Fruit fly (Drosophila melanogaster) whole organism, embryonic: ENCODE results near the gene CG43980.

ENCODE experiments used
- Bdp1 ChIP-seq: fragments of 200-800 bp; sonication (Bioruptor generic); optimal IDR thresholded peaks from 3 replicates; lab custom pipeline; 2016; ENCODE audit warnings: missing biosample characterization, missing genetic modification characterization
- CG10959 ChIP-seq: fragments of 200-800 bp; sonication (Bioruptor generic); IDR thresholded peaks from 2 replicates; pipeline ENCODE4 v1.3.6; 2022; ENCODE audit warnings: missing biosample characterization, missing genetic modification characterization
- CG30020 ChIP-seq: fragments of 200-800 bp; optimal IDR thresholded peaks from 2 replicates; lab custom pipeline; 2019; ENCODE audit warnings: missing biosample characterization, mild to moderate bottlenecking, missing genetic modification characterization, moderate library complexity
- CG30403 ChIP-seq: fragments of 200-800 bp; sonication (Bioruptor generic); optimal IDR thresholded peaks from 3 replicates; lab custom pipeline; 2016; ENCODE audit warnings: missing biosample characterization, missing genetic modification characterization
- CG3163 ChIP-seq: fragments of 200-800 bp; sonication (Bioruptor generic); optimal IDR thresholded peaks from 3 replicates; lab custom pipeline; 2016; ENCODE audit warnings: missing biosample characterization, missing genetic modification characterization
- CG34376 ChIP-seq: fragments of 200-800 bp; sonication (Bioruptor generic); optimal IDR thresholded peaks from 2 replicates; lab custom pipeline; 2018; ENCODE audit warnings: missing biosample characterization, mild to moderate bottlenecking, missing genetic modification characterization
- CG4820 ChIP-seq: fragments of 200-800 bp; sonication (Bioruptor generic); optimal IDR thresholded peaks from 3 replicates; lab custom pipeline; 2016; ENCODE audit warnings: missing biosample characterization, missing genetic modification characterization
- CG5180 ChIP-seq: fragments of 200-800 bp; sonication (Bioruptor generic); optimal IDR thresholded peaks from 3 replicates; lab custom pipeline; 2017; ENCODE audit warnings: missing biosample characterization, missing genetic modification characterization, mild to moderate bottlenecking, moderate library complexity, missing genetic modification reagents
- CG6254 ChIP-seq: fragments of 200-800 bp; sonication (Bioruptor generic); optimal IDR thresholded peaks from 3 replicates; lab custom pipeline; 2017; ENCODE audit warnings: mild to moderate bottlenecking, missing biosample characterization, missing genetic modification reagents, missing genetic modification characterization
- CG6683 ChIP-seq: fragments of 200-800 bp; sonication (Bioruptor generic); optimal IDR thresholded peaks from 2 replicates; lab custom pipeline; 2017; ENCODE audit warnings: missing biosample characterization, mild to moderate bottlenecking, missing genetic modification characterization, missing genetic modification reagents
- CG6813 ChIP-seq: fragments of 200-800 bp; sonication (Bioruptor generic); optimal IDR thresholded peaks from 2 replicates; lab custom pipeline; 2017; ENCODE audit warnings: missing biosample characterization, missing genetic modification characterization, mild to moderate bottlenecking, moderate library complexity, missing genetic modification reagents
- CG6854 ChIP-seq: fragments of 200-800 bp; sonication (Bioruptor generic); optimal IDR thresholded peaks from 3 replicates; lab custom pipeline; 2017; ENCODE audit warnings: missing biosample characterization, mild to moderate bottlenecking, missing genetic modification characterization
- CG7786 ChIP-seq: fragments of 200-800 bp; sonication (Bioruptor generic); optimal IDR thresholded peaks from 2 replicates; lab custom pipeline; 2016; ENCODE audit warnings: missing biosample characterization, missing genetic modification characterization
- CG8478 ChIP-seq: fragments of >200 bp; optimal IDR thresholded peaks from 2 replicates; lab custom pipeline; 2018
- CG8924 ChIP-seq: fragments of 200-800 bp; optimal IDR thresholded peaks from 3 replicates; lab custom pipeline; 2019; ENCODE audit warnings: missing biosample characterization, mild to moderate bottlenecking, missing genetic modification characterization, moderate library complexity
- D ChIP-seq, 2 experiments: fragments of 200-800 bp in 1 of 2; fragments of >200 bp in 1 of 2; sonication (Bioruptor generic) in 1 of 2; optimal IDR thresholded peaks; 2 replicates in 1 of 2; 3 replicates in 1 of 2; lab custom pipeline; 2017; ENCODE audit warnings: mild to moderate bottlenecking in 1 of 2, missing biosample characterization in 1 of 2, missing genetic modification characterization in 1 of 2, missing genetic modification reagents in 1 of 2
- Dll ChIP-seq: fragments of 200-800 bp; sonication (Bioruptor generic); IDR thresholded peaks from 4 replicates; pipeline ENCODE4 v1.3.6; 2022; ENCODE audit warnings: missing biosample characterization, missing genetic modification characterization; ENCODE audit not compliant: partially characterized antibody
- E2f1 ChIP-seq: fragments of 200-800 bp; sonication (Bioruptor generic); IDR thresholded peaks from 2 replicates; pipeline ENCODE4 v1.3.6; 2022; ENCODE audit warnings: missing biosample characterization, missing genetic modification characterization
- Eip74EF ChIP-seq, 2 experiments: fragments of 200-800 bp in 1 of 2; fragments of >200 bp in 1 of 2; sonication (Bioruptor generic) in 1 of 2; optimal IDR thresholded peaks; 2 replicates each; lab custom pipeline; 2017 to 2019; ENCODE audit warnings: missing biosample characterization in 2 of 2, missing genetic modification characterization in 2 of 2, mild to moderate bottlenecking in 1 of 2, moderate library complexity in 1 of 2
- Hmx ChIP-seq: fragments of 200-800 bp; sonication (Bioruptor generic); optimal IDR thresholded peaks from 2 replicates; lab custom pipeline; 2016; ENCODE audit warnings: missing biosample characterization, missing genetic modification characterization
- Oaz ChIP-seq: fragments of 200-800 bp; sonication (Bioruptor generic); IDR thresholded peaks from 2 replicates; pipeline ENCODE4 v1.3.6; 2022; ENCODE audit warnings: missing biosample characterization, missing genetic modification characterization
- Pdp1 ChIP-seq, 2 experiments: fragments of 200-800 bp; sonication (Bioruptor generic); optimal IDR thresholded peaks; 3 replicates each; lab custom pipeline; 2016; ENCODE audit warnings: missing biosample characterization in 2 of 2, missing genetic modification characterization in 2 of 2, mild to moderate bottlenecking in 1 of 2, moderate library complexity in 1 of 2
- Ptx1 ChIP-seq: fragments of 200-800 bp; sonication (Bioruptor generic); IDR thresholded peaks from 2 replicates; pipeline ENCODE4 v1.3.6; 2022; ENCODE audit warnings: missing biosample characterization, missing genetic modification characterization
- Rfx ChIP-seq: fragments of 200-800 bp; sonication (Bioruptor generic); IDR thresholded peaks from 2 replicates; pipeline ENCODE4 v1.3.6; 2022; ENCODE audit warnings: missing biosample characterization, missing genetic modification characterization
- Side ChIP-seq: fragments of 200-800 bp; sonication (Bioruptor generic); optimal IDR thresholded peaks from 2 replicates; lab custom pipeline; 2016; ENCODE audit warnings: missing biosample characterization, missing genetic modification characterization
- Six4 ChIP-seq: fragments of 200-800 bp; sonication (Bioruptor generic); optimal IDR thresholded peaks from 2 replicates; lab custom pipeline; 2016; ENCODE audit warnings: missing biosample characterization, missing genetic modification characterization
- Sry-δ ChIP-seq: fragments of 200-800 bp; sonication (Bioruptor generic); optimal IDR thresholded peaks from 2 replicates; lab custom pipeline; 2016; ENCODE audit warnings: missing biosample characterization, missing genetic modification characterization
- bab2 ChIP-seq: fragments of 200-800 bp; sonication (Bioruptor generic); optimal IDR thresholded peaks from 2 replicates; lab custom pipeline; 2016; ENCODE audit warnings: missing biosample characterization, missing genetic modification characterization
- bigmax ChIP-seq: fragments of 200-800 bp; sonication (Bioruptor generic); optimal IDR thresholded peaks from 2 replicates; lab custom pipeline; 2018; ENCODE audit warnings: missing biosample characterization, mild to moderate bottlenecking, missing genetic modification characterization
- bowl ChIP-seq: fragments of 200-800 bp; sonication (Bioruptor generic); IDR thresholded peaks from 2 replicates; pipeline ENCODE4 v1.3.6; 2022; ENCODE audit warnings: missing biosample characterization, missing genetic modification characterization
- crc ChIP-seq: fragments of 200-800 bp; sonication (Bioruptor generic); optimal IDR thresholded peaks from 2 replicates; lab custom pipeline; 2016; ENCODE audit warnings: missing biosample characterization, missing genetic modification characterization
- dan ChIP-seq: fragments of 200-800 bp; sonication (Bioruptor generic); IDR thresholded peaks from 2 replicates; pipeline ENCODE4 v1.3.6; 2022; ENCODE audit warnings: missing biosample characterization, missing genetic modification characterization
- dysf ChIP-seq: fragments of 200-800 bp; sonication (Bioruptor generic); IDR thresholded peaks from 3 replicates; pipeline ENCODE4 v1.3.6; 2022; ENCODE audit warnings: missing biosample characterization, missing genetic modification characterization
- emc ChIP-seq: fragments of 200-800 bp; sonication (Bioruptor generic); optimal IDR thresholded peaks from 2 replicates; lab custom pipeline; 2016; ENCODE audit warnings: missing biosample characterization, missing genetic modification characterization
- esg ChIP-seq: fragments of 200-800 bp; sonication (Bioruptor generic); conservative IDR thresholded peaks from 2 replicates; pipeline ENCODE4 v1.3.6; 2022; ENCODE audit warnings: missing biosample characterization, missing genetic modification characterization
- eyg ChIP-seq: fragments of 200-800 bp; sonication (Bioruptor generic); optimal IDR thresholded peaks from 3 replicates; lab custom pipeline; 2016; ENCODE audit warnings: missing biosample characterization, missing genetic modification characterization
- gcm ChIP-seq: fragments of 200-800 bp; sonication (Bioruptor generic); optimal IDR thresholded peaks from 2 replicates; lab custom pipeline; 2019; ENCODE audit warnings: missing biosample characterization, mild to moderate bottlenecking, missing genetic modification characterization, moderate library complexity
- gem ChIP-seq: fragments of 200-800 bp; sonication (Bioruptor generic); optimal IDR thresholded peaks from 2 replicates; lab custom pipeline; 2019; ENCODE audit warnings: missing biosample characterization, mild to moderate bottlenecking, missing genetic modification characterization, moderate library complexity
- her ChIP-seq: fragments of 200-800 bp; sonication (Bioruptor generic); optimal IDR thresholded peaks from 2 replicates; lab custom pipeline; 2016; ENCODE audit warnings: missing biosample characterization, missing genetic modification characterization
- hth ChIP-seq: fragments of >200 bp; optimal IDR thresholded peaks from 2 replicates; lab custom pipeline; 2017; ENCODE audit warnings: inconsistent platforms
- kah ChIP-seq: fragments of 200-800 bp; sonication (Bioruptor generic); optimal IDR thresholded peaks from 2 replicates; lab custom pipeline; 2018; ENCODE audit warnings: missing biosample characterization, mild to moderate bottlenecking, missing genetic modification characterization
- knrl ChIP-seq: fragments of 200-800 bp; sonication (Bioruptor generic); IDR thresholded peaks from 3 replicates; pipeline ENCODE4 v1.3.6; 2022; ENCODE audit warnings: missing biosample characterization, missing genetic modification characterization; ENCODE audit not compliant: partially characterized antibody
- lilli ChIP-seq: fragments of 200-800 bp; sonication (Bioruptor generic); optimal IDR thresholded peaks from 3 replicates; lab custom pipeline; 2016; ENCODE audit warnings: missing biosample characterization, missing genetic modification characterization
- nerfin-1 ChIP-seq: fragments of 200-800 bp; sonication (Bioruptor generic); optimal IDR thresholded peaks from 3 replicates; lab custom pipeline; 2019; ENCODE audit warnings: missing biosample characterization, mild to moderate bottlenecking, missing genetic modification characterization, moderate library complexity
- pita ChIP-seq: fragments of 200-800 bp; sonication (Bioruptor generic); optimal IDR thresholded peaks from 2 replicates; lab custom pipeline; 2017; ENCODE audit warnings: missing biosample characterization, mild to moderate bottlenecking, missing genetic modification characterization
- pum ChIP-seq: fragments of 200-800 bp; sonication (Bioruptor generic); optimal IDR thresholded peaks from 2 replicates; lab custom pipeline; 2016; ENCODE audit warnings: missing biosample characterization, missing genetic modification characterization
- run ChIP-seq: fragments of 200-800 bp; sonication (Bioruptor generic); optimal IDR thresholded peaks from 3 replicates; lab custom pipeline; 2018; ENCODE audit warnings: missing biosample characterization, mild to moderate bottlenecking, missing genetic modification characterization
- shn ChIP-seq: fragments of 200-800 bp; sonication (Bioruptor generic); optimal IDR thresholded peaks from 3 replicates; lab custom pipeline; 2016; ENCODE audit warnings: missing biosample characterization, missing genetic modification characterization
- tin ChIP-seq: fragments of 200-800 bp; sonication (Bioruptor generic); optimal IDR thresholded peaks from 3 replicates; lab custom pipeline; 2016; ENCODE audit warnings: missing biosample characterization, missing genetic modification characterization
- toy ChIP-seq: fragments of 200-800 bp; sonication (Bioruptor generic); IDR thresholded peaks from 2 replicates; pipeline ENCODE4 v1.3.6; 2022; ENCODE audit warnings: missing biosample characterization, missing genetic modification characterization
- vnd ChIP-seq: fragments of 200-800 bp; sonication (Bioruptor generic); IDR thresholded peaks from 3 replicates; pipeline ENCODE4 v1.3.6; 2022; ENCODE audit warnings: missing biosample characterization, missing genetic modification characterization; ENCODE audit not compliant: partially characterized antibody

The CG43980 gene

dm6 chr3L:21604265-21604664, 40.5 kb upstream of the CG43980 start (continued):
- TF ChIP-seq CG6854 (no peak), Eip74EF (GFP tag; optimal IDR thresholded peaks at IDR 0.05; lab: Kevin White, UChicago) (no peak), gcm (GFP tag; lab: Kevin White, UChicago) (no peak), hth (lab: Kevin White, UChicago) (no peak), Ptx1 (GFP tag; lab: Robert Waterston, UW) (no peak), CG34376 (GFP tag; lab: Kevin White, UChicago) (no peak), bowl (GFP tag; lab: Robert Waterston, UW) (no peak), Bdp1 (GFP tag; lab: Kevin White, UChicago) (no peak), Oaz (GFP tag; lab: Robert Waterston, UW) (0 out of 2 replicates have a peak, but pooled peaks have one; percentile 11), Side (GFP tag; lab: Kevin White, UChicago) (peak; percentile 43), Six4 (GFP tag; lab: Kevin White, UChicago) (peak; percentile 26), knrl (GFP tag; lab: Robert Waterston, UW) (peak; percentile 66; the same call in 2 of the 3 replicates), kah (GFP tag; lab: Kevin White, UChicago) (no peak), emc (no peak), dan (no peak), CG7786 (GFP tag; lab: Kevin White, UChicago) (peak; percentile 39), gem (tag; lab: Kevin White, UChicago) (no peak), Dll (GFP tag; lab: Robert Waterston, UW) (no peak), CG30403 (GFP tag; lab: Kevin White, UChicago) (peak; percentile 73), D (optimal IDR thresholded peaks at IDR 0.05; lab: Kevin White, UChicago) (no peak), D (GFP tag; optimal IDR thresholded peaks at IDR 0.05; lab: Kevin White, UChicago) (no peak), nerfin-1 (tag; lab: Kevin White, UChicago) (no peak), pita (GFP tag; lab: Kevin White, UChicago) (peak; percentile 50), CG6683 (GFP tag; lab: Kevin White, UChicago) (no peak), CG8478 (lab: Kevin White, UChicago) (no peak), Sry-δ (GFP tag; lab: Kevin White, UChicago) (peak; percentile 44), CG4820 (GFP tag; lab: Kevin White, UChicago) (peak; percentile 52), Hmx (GFP tag; lab: Kevin White, UChicago) (no peak), esg (GFP tag; lab: Robert Waterston, UW) (no peak), CG8924 (tag; lab: Kevin White, UChicago) (no peak), dysf (peak; percentile 71; the same call in 2 of the 3 replicates), CG6254 (GFP tag; lab: Kevin White, UChicago) (no peak), lilli (GFP tag; lab: Kevin White, UChicago) (peak; percentile 64), eyg (GFP tag; lab: Kevin White, UChicago) (no peak), vnd (GFP tag; lab: Robert Waterston, UW) (0 out of 3 replicates have a peak, but pooled peaks have one; percentile 48), crc (GFP tag; lab: Kevin White, UChicago) (peak; percentile 19), CG6813 (GFP tag; lab: Kevin White, UChicago) (no peak), CG30020 (tag; lab: Kevin White, UChicago) (no peak), Rfx (GFP tag; lab: Robert Waterston, UW) (peak; percentile 87), her (peak; percentile 51), shn (GFP tag; lab: Kevin White, UChicago) (peak; percentile 62), run (tag; lab: Kevin White, UChicago) (no peak), CG10959 (GFP tag; lab: Robert Waterston, UW) (peak; percentile 64), tin (GFP tag; lab: Kevin White, UChicago) (peak; percentile 72), CG3163 (peak; percentile 97), Pdp1 (GFP tag; optimal IDR thresholded peaks at IDR 0.05; lab: Kevin White, UChicago) (peak in 1 of 2 experiments; percentile 70), E2f1 (GFP tag; lab: Robert Waterston, UW) (peak; percentile 67; the same call in 1 of the 2 replicates), bigmax (GFP tag; lab: Kevin White, UChicago) (no peak), pum (GFP tag; lab: Kevin White, UChicago) (peak; percentile 77), bab2 (GFP tag; lab: Kevin White, UChicago) (peak; percentile 62), CG5180 (no peak), toy (GFP tag; lab: Robert Waterston, UW) (no peak)
